Worm (Caenorhabditis elegans) whole organism, L2 larva: ENCODE measurements around the gene C28A5.6.
A peak's percentile ranks its signal among the peaks of the same experiment; 100 is the strongest.
"Not testable (repeated sequence)": the region's sequence is repeated elsewhere in the genome, so short reads cannot be mapped to it uniquely, and the experiment has no call there.

ENCODE experiments used
- C34F6.9 ChIP-seq: fragments of 150-350 bp; optimal IDR thresholded peaks from 2 replicates; lab custom pipeline; 2014; ENCODE audit warnings: missing biosample characterization, missing genetic modification characterization
- F13H6.1 ChIP-seq: sonication (generic microtip); optimal IDR thresholded peaks from 2 replicates; lab custom pipeline; 2016; ENCODE audit warnings: missing genetic modification characterization, missing compliant biosample characterization
- Y55F3AM.14 ChIP-seq: fragments of 200-800 bp; sonication (Bioruptor generic); optimal IDR thresholded peaks from 2 replicates; lab custom pipeline; 2018; ENCODE audit warnings: mild to moderate bottlenecking, missing genetic modification characterization, missing compliant biosample characterization
- ZK546.5 ChIP-seq: sonication (generic microtip); optimal IDR thresholded peaks from 2 replicates; lab custom pipeline; 2017; ENCODE audit warnings: missing biosample characterization, missing genetic modification characterization
- aly-2 ChIP-seq: fragments of 150-350 bp; optimal IDR thresholded peaks from 2 replicates; lab custom pipeline; 2014; ENCODE audit warnings: missing biosample characterization, missing genetic modification characterization
- blmp-1 ChIP-seq: sonication (generic microtip); optimal IDR thresholded peaks from 2 replicates; lab custom pipeline; 2017; ENCODE audit warnings: missing genetic modification characterization, mild to moderate bottlenecking, missing compliant biosample characterization, antibody characterized with exemption, moderate library complexity; ENCODE audit not compliant: insufficient read depth
- ceh-16 ChIP-seq: fragments of 150-350 bp; optimal IDR thresholded peaks from 2 replicates; lab custom pipeline; 2014; ENCODE audit warnings: missing biosample characterization, missing genetic modification characterization
- ceh-82 ChIP-seq: fragments of 150-350 bp; optimal IDR thresholded peaks from 2 replicates; lab custom pipeline; 2014; ENCODE audit warnings: missing biosample characterization, missing genetic modification characterization
- crh-2 ChIP-seq: sonication (generic microtip); optimal IDR thresholded peaks from 2 replicates; lab custom pipeline; 2017; ENCODE audit warnings: missing biosample characterization, missing genetic modification characterization
- egl-27 ChIP-seq: sonication (generic microtip); optimal IDR thresholded peaks from 3 replicates; lab custom pipeline; 2017; ENCODE audit warnings: missing biosample characterization, missing genetic modification reagents, missing genetic modification characterization
- elt-1 ChIP-seq: fragments of 150-350 bp; optimal IDR thresholded peaks from 2 replicates; lab custom pipeline; 2014; ENCODE audit warnings: missing biosample characterization, missing genetic modification characterization
- fos-1 ChIP-seq: fragments of 150-350 bp; optimal IDR thresholded peaks from 2 replicates; lab custom pipeline; 2014; ENCODE audit warnings: missing biosample characterization, missing genetic modification characterization
- gmeb-1 ChIP-seq: fragments of 150-350 bp; optimal IDR thresholded peaks from 2 replicates; lab custom pipeline; 2014; ENCODE audit warnings: missing biosample characterization, missing genetic modification characterization
- lin-11 ChIP-seq: fragments of 150-350 bp; sonication (generic microtip); optimal IDR thresholded peaks from 2 replicates; lab custom pipeline; 2014; ENCODE audit warnings: missing biosample characterization, missing genetic modification characterization, inconsistent platforms, mixed read lengths
- lin-13 ChIP-seq: fragments of 150-350 bp; optimal IDR thresholded peaks from 2 replicates; lab custom pipeline; 2014; ENCODE audit warnings: missing biosample characterization, missing genetic modification reagents, missing genetic modification characterization
- lsy-2 ChIP-seq, 2 experiments: fragments of 150-350 bp in 1 of 2; sonication (generic microtip) in 1 of 2; optimal IDR thresholded peaks; 2 replicates each; lab custom pipeline; 2014 to 2017; ENCODE audit warnings: missing biosample characterization in 2 of 2, missing genetic modification characterization in 2 of 2
- mbf-1 ChIP-seq: sonication (generic microtip); optimal IDR thresholded peaks from 2 replicates; lab custom pipeline; 2017; ENCODE audit warnings: missing biosample characterization, missing genetic modification characterization
- nhr-11 ChIP-seq: fragments of 150-350 bp; optimal IDR thresholded peaks from 2 replicates; lab custom pipeline; 2014; ENCODE audit warnings: missing biosample characterization, missing genetic modification characterization
- nhr-129 ChIP-seq: fragments of 150-350 bp; optimal IDR thresholded peaks from 2 replicates; lab custom pipeline; 2014; ENCODE audit warnings: missing biosample characterization, missing genetic modification characterization
- nhr-21 ChIP-seq: fragments of 150-350 bp; optimal IDR thresholded peaks from 2 replicates; lab custom pipeline; 2014; ENCODE audit warnings: missing biosample characterization, missing genetic modification characterization
- nhr-23 ChIP-seq: fragments of 150-350 bp; optimal IDR thresholded peaks from 2 replicates; lab custom pipeline; 2014; ENCODE audit warnings: missing biosample characterization, missing genetic modification reagents, missing genetic modification characterization
- nhr-25 ChIP-seq: fragments of 150-350 bp; sonication (generic microtip); optimal IDR thresholded peaks from 3 replicates; lab custom pipeline; 2014; ENCODE audit warnings: missing biosample characterization, missing genetic modification characterization
- nhr-6 ChIP-seq: fragments of 150-350 bp; optimal IDR thresholded peaks from 2 replicates; lab custom pipeline; 2014; ENCODE audit warnings: missing biosample characterization, missing genetic modification characterization
- peb-1 ChIP-seq: fragments of 150-350 bp; optimal IDR thresholded peaks from 2 replicates; lab custom pipeline; 2014; ENCODE audit warnings: missing biosample characterization, missing genetic modification characterization
- sem-4 ChIP-seq: fragments of 150-350 bp; optimal IDR thresholded peaks from 2 replicates; lab custom pipeline; 2014; ENCODE audit warnings: missing biosample characterization, missing genetic modification reagents, missing genetic modification characterization
- sma-3 ChIP-seq: sonication (generic microtip); optimal IDR thresholded peaks from 2 replicates; lab custom pipeline; 2016; ENCODE audit warnings: missing genetic modification reagents, missing genetic modification characterization, missing compliant biosample characterization
- sma-9 ChIP-seq, 2 experiments: fragments of 150-350 bp in 1 of 2; sonication (generic microtip) in 1 of 2; optimal IDR thresholded peaks; 2 replicates each; lab custom pipeline; 2014 to 2016; ENCODE audit warnings: missing genetic modification characterization in 2 of 2, mild to moderate bottlenecking in 1 of 2, missing biosample characterization in 1 of 2, missing compliant biosample characterization in 1 of 2, missing genetic modification reagents in 1 of 2, moderate library complexity in 1 of 2
- snpc-4 ChIP-seq: fragments of 150-350 bp; optimal IDR thresholded peaks from 2 replicates; lab custom pipeline; 2014; ENCODE audit warnings: missing biosample characterization, missing genetic modification characterization
- unc-55 ChIP-seq: fragments of 150-350 bp; sonication (generic microtip); optimal IDR thresholded peaks from 3 replicates; lab custom pipeline; 2014; ENCODE audit warnings: missing biosample characterization, missing genetic modification reagents, missing genetic modification characterization
- zag-1 ChIP-seq: fragments of 150-350 bp; optimal IDR thresholded peaks from 2 replicates; lab custom pipeline; 2014; ENCODE audit warnings: missing biosample characterization, missing genetic modification characterization
- ztf-1 ChIP-seq: fragments of 200-800 bp; sonication (Bioruptor generic); conservative IDR thresholded peaks from 2 replicates; pipeline ENCODE4 v1.3.6; 2022; ENCODE audit warnings: missing genetic modification characterization, missing compliant biosample characterization

Gene C28A5.6

DNA sequence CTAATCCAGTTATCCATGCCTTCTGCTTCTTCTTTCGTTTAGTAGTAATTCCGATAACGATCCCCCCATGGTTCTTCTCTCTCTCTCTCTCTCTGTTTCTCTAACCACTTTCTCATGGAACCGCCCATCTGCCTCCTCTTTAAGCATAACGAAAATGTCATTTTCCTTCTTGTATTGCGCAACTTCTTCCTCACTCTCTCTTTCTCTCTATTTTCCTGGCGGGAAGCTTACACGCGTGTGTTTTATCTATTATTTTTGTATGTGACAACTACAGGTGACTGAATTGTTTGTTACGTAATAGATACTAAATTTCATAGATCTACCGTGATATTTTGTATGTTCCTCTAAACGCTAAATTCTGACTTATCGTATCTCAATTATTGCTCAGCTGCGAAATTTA is 38.9 kb downstream of the C28A5.6 start:
- no peak for TF ChIP-seq lin-11 (tag; lab: Kevin White, UChicago)
- no peak for TF ChIP-seq blmp-1
- TF ChIP-seq nhr-11 (tag; lab: Kevin White, UChicago), result no peak
- TF ChIP-seq ceh-82 (tag; lab: Kevin White, UChicago), result no peak
- TF ChIP-seq peb-1, result no peak

DNA sequence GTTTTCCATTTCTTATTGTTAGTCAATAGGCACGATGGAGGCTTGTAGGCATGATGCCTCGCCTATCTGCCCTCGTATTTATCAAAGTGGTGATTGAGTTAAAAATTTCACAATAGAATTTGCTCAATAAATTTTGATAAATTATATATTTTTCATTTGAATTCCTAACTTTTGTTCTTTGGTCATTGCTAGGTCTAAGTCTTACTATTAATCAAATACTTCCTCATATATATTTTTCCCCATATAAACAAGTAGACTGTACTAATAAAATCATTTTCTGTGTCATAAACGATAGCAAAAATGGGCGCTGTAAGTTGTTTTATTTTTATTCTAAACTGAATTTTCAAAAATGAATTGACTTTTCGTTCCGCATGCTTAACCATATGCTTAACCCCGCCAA is 44.8 kb downstream of the C28A5.6 start, which contains the start of gene pals-28:
Gene pals-28, plus strand, starts transcription at position 301 of the 400 bp plus-strand sequence.
- TF ChIP-seq nhr-21 (tag; lab: Kevin White, UChicago), result no peak
- TF ChIP-seq aly-2, result no peak
- no peak for TF ChIP-seq ceh-16 (tag; lab: Kevin White, UChicago)
- TF ChIP-seq nhr-129, result no peak

DNA sequence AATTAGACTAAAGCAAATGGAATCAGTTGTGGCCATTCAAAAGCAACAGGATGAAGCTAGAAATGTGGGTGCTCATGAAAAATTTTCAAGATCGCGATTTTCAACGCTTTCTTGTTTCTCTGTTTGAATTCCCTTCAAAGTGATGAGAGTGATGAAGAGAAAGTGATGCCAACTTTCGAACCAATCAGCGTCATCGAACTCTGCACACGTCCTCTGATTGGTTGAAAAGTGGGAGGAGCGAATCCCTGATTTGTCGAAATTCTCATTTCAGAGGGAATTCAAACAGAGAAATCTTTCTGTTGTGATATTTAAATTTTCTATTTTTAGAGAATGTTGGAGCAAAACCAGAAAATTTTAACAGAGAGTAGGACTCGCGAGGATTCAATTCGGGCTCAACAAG is 47.2 kb downstream of the C28A5.6 start:
- TF ChIP-seq fos-1 (tag; lab: Kevin White, UChicago), result no peak
- no peak for TF ChIP-seq nhr-129
- no peak for TF ChIP-seq lin-13 (GFP tag; lab: Kevin White, UChicago)
- TF ChIP-seq nhr-23, result no peak
- TF ChIP-seq, all 48 proteins: peak for 0

DNA sequence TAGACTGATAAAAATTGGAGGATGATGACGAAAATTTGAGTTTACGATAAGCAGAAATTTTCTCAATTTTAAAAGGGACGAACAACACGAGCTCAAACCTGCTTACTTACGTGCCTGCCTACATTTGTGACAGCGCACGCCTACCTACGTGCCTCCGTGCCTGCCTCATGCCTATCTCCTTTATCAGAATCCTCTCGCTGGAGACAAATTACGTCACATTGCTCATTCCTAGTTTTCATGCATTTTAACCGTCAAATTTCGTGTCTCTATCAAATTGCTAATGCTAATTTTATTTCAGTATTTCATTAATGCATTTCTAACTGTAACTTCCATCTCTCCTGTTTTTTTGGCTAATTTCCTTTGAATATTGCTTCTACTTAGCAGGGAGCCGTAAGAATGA is 48.0 kb downstream of the C28A5.6 start, which contains the start of gene pals-27:
Gene pals-27, plus strand, starts transcription at position 301 of the 400 bp plus-strand sequence.
- TF ChIP-seq zag-1, result no peak
- no peak for TF ChIP-seq egl-27 (tag; lab: Kevin White, UChicago)
- no peak for TF ChIP-seq ceh-82 (tag; lab: Kevin White, UChicago)
- no peak for TF ChIP-seq elt-1
- TF ChIP-seq sma-9 (GFP tag; optimal IDR thresholded peaks at IDR 0.05; lab: Kevin White, UChicago), result no peak
- TF ChIP-seq sma-9 (tag; optimal IDR thresholded peaks at IDR 0.05; lab: Kevin White, UChicago), result no peak
- no peak for TF ChIP-seq lsy-2 (tag; optimal IDR thresholded peaks at IDR 0.05; lab: Kevin White, UChicago)
- TF ChIP-seq peb-1, result no peak
- no peak for TF ChIP-seq ZK546.5 (tag; lab: Kevin White, UChicago)
- TF ChIP-seq crh-2 (tag; lab: Kevin White, UChicago), result no peak
- TF ChIP-seq, all 48 proteins: peak for 0

DNA sequence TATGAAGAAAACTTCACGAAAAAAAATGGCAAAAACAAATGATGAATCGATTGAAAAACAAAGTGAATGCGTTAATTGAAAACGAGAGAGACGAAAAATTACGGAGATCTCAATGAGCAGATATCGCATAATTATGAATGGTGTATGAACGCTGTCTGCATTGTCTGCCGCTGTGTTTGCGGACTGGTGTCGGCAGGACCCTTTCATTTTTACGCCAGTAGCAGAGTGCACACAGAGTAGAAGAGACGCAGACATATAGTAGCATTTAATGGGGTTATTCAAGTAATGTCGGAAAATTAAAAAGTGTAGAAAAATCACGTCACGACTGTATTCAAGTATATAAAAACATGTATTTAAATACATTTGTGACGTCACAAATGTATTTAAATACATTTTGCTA is 48.5 kb downstream of the C28A5.6 start:
- TF ChIP-seq C34F6.9 (tag; lab: Kevin White, UChicago), result peak; percentile 20
- no peak for TF ChIP-seq nhr-25 (tag; lab: Kevin White, UChicago)
- no peak for TF ChIP-seq snpc-4 (tag; lab: Kevin White, UChicago)

DNA sequence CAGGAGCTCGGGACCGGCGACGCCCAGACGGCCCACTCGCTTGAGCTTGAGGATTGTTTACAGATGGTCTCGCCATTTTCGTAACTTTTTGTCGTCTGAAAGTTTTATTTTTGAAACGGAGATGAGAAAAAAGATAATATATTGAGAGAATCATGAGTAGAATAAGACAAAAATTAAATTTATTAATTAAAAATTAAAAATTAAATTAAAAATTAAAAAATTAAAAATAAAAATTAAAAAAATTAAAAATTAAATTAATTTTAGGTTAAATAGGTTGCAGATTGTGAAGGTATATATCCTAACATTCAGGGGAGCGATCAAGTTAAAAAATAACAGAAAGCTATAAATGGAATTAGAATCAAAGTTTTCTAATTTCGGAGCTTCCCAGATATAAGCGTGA is 49.6 kb downstream of the C28A5.6 start, which contains the start of gene B0284.3:
Gene B0284.3, minus strand, starts transcription at position 101 of the 400 bp plus-strand sequence.
- TF ChIP-seq lsy-2 (tag; optimal IDR thresholded peaks at IDR 0.05; lab: Kevin White, UChicago) (no peak), fos-1 (tag; lab: Kevin White, UChicago) (no peak), mbf-1 (tag; lab: Kevin White, UChicago) (no peak), lin-13 (GFP tag; lab: Kevin White, UChicago) (no peak), ztf-1 (GFP tag; lab: Robert Waterston, UW) (no peak), nhr-129 (no peak), C34F6.9 (tag; lab: Kevin White, UChicago) (no peak), snpc-4 (tag; lab: Kevin White, UChicago) (no peak), sma-3 (GFP tag; lab: Kevin White, UChicago) (no peak), ceh-16 (tag; lab: Kevin White, UChicago) (no peak)

- TF ChIP-seq C34F6.9 (tag; lab: Kevin White, UChicago) (peak; percentile 20), sma-3 (GFP tag; lab: Kevin White, UChicago) (peak; percentile 58), fos-1 (tag; lab: Kevin White, UChicago) (peak; percentile 62), sma-9 (GFP tag; optimal IDR thresholded peaks at IDR 0.05; lab: Kevin White, UChicago) (peak; percentile 33), nhr-25 (tag; lab: Kevin White, UChicago) (peak; percentile 47), crh-2 (tag; lab: Kevin White, UChicago) (peak; percentile 56), nhr-129 (peak; percentile 46), ceh-16 (tag; lab: Kevin White, UChicago) (peak; percentile 9), Y55F3AM.14 (GFP tag; lab: Kevin White, UChicago) (peak; percentile 32), unc-55 (GFP tag; lab: Kevin White, UChicago) (peak; percentile 34), lin-13 (GFP tag; lab: Kevin White, UChicago) (peak; percentile 65), gmeb-1 (tag; lab: Kevin White, UChicago) (peak; percentile 35), lsy-2 (tag; optimal IDR thresholded peaks at IDR 0.05; lab: Kevin White, UChicago) (peak in 1 of 2 experiments; percentile 62), nhr-6 (tag; lab: Kevin White, UChicago) (peak; percentile 25), nhr-21 (tag; lab: Kevin White, UChicago) (peak; percentile 63), sem-4 (peak; percentile 8), mbf-1 (tag; lab: Kevin White, UChicago) (peak; percentile 26), F13H6.1 (tag; lab: Kevin White, UChicago) (peak; percentile 53)
- TF ChIP-seq sma-9 (tag; optimal IDR thresholded peaks at IDR 0.05; lab: Kevin White, UChicago), result not testable (repeated sequence)
- TF ChIP-seq, all 48 proteins: peak for 18; not testable (repeated sequence) for 30
Observed at ce11 chrIII:4378600-4379293, 50.6 kb downstream of the C28A5.6 start.
